Worm (Caenorhabditis elegans): Measurements from ENCODE around the gene F08D12.4.

ce11 chrII:2735644-2736043 lies 42.3 kb upstream of the F08D12.4 start:
- TF ChIP-seq nhr-76 (tag; optimal IDR thresholded peaks at IDR 0.05) (no peak), nhr-28 (tag; optimal IDR thresholded peaks at IDR 0.05) (no peak), mep-1 (tag; optimal IDR thresholded peaks at IDR 0.05) (no peak), unc-62 (GFP tag; optimal IDR thresholded peaks at IDR 0.05) (no peak), ztf-11 (tag; optimal IDR thresholded peaks at IDR 0.05) (no peak), nhr-237 (tag; optimal IDR thresholded peaks at IDR 0.05) (no peak), pha-4 (tag; optimal IDR thresholded peaks at IDR 0.05) (no peak), lin-32 (GFP tag; optimal IDR thresholded peaks at IDR 0.05) (no peak), snpc-4 (tag; optimal IDR thresholded peaks at IDR 0.05) (no peak)

Data from whole organism, mixed stage, embryonic.